Fruit fly (Drosophila melanogaster): ENCODE results near the gene dachs.

dm6 chr2L:8528951-8529430 is 62.4 kb downstream of the dachs start, which contains the start of gene CG17834:
- no peak for TF ChIP-seq CG8478 (optimal IDR thresholded peaks at IDR 0.05)
- no peak for TF ChIP-seq CTCF (optimal IDR thresholded peaks at IDR 0.05)
